Fruit fly (Drosophila melanogaster) whole organism, embryonic: ENCODE data around the gene opa.

ENCODE experiments used
- Adf1 ChIP-seq: fragments of 200-800 bp; sonication (Bioruptor generic); IDR thresholded peaks from 2 replicates; pipeline ENCODE4 v1.3.6; 2022; ENCODE audit warnings: missing biosample characterization, missing genetic modification characterization
- Atf6 ChIP-seq: fragments of 200-800 bp; sonication (Bioruptor generic); IDR thresholded peaks from 2 replicates; pipeline ENCODE4 v1.3.6; 2022; ENCODE audit warnings: missing biosample characterization, missing genetic modification characterization
- B-H2 ChIP-seq: fragments of 200-800 bp; sonication (Bioruptor generic); optimal IDR thresholded peaks from 2 replicates; lab custom pipeline; 2018; ENCODE audit warnings: missing biosample characterization, mild to moderate bottlenecking, missing genetic modification characterization
- CG10543 ChIP-seq: fragments of 200-800 bp; sonication (Bioruptor generic); optimal IDR thresholded peaks from 3 replicates; lab custom pipeline; 2017; ENCODE audit warnings: missing biosample characterization, mild to moderate bottlenecking, missing genetic modification characterization, moderate library complexity
- CG10959 ChIP-seq: fragments of 200-800 bp; sonication (Bioruptor generic); IDR thresholded peaks from 2 replicates; pipeline ENCODE4 v1.3.6; 2022; ENCODE audit warnings: missing biosample characterization, missing genetic modification characterization
- CG1233 ChIP-seq: fragments of 200-800 bp; sonication (Bioruptor generic); optimal IDR thresholded peaks from 4 replicates; lab custom pipeline; 2018; ENCODE audit warnings: missing biosample characterization, mild to moderate bottlenecking, missing genetic modification characterization
- CG12744 ChIP-seq: fragments of 200-800 bp; sonication (Bioruptor generic); optimal IDR thresholded peaks from 2 replicates; lab custom pipeline; 2016; ENCODE audit warnings: missing biosample characterization, missing genetic modification characterization
- CG14050 ChIP-seq: fragments of 200-800 bp; sonication (Bioruptor generic); IDR thresholded peaks from 3 replicates; pipeline ENCODE4 v1.3.6; 2022; ENCODE audit warnings: missing biosample characterization, missing genetic modification characterization
- CG15011 ChIP-seq: fragments of 200-800 bp; sonication (Bioruptor generic); optimal IDR thresholded peaks from 3 replicates; lab custom pipeline; 2018; ENCODE audit warnings: missing biosample characterization, mild to moderate bottlenecking, missing genetic modification characterization
- CG15073 ChIP-seq: fragments of 200-800 bp; sonication (Bioruptor generic); optimal IDR thresholded peaks from 2 replicates; lab custom pipeline; 2016; ENCODE audit warnings: missing biosample characterization, missing genetic modification characterization
- CG1529 ChIP-seq: fragments of 200-800 bp; sonication (Bioruptor generic); optimal IDR thresholded peaks from 3 replicates; lab custom pipeline; 2018; ENCODE audit warnings: missing biosample characterization, missing genetic modification characterization
- CG3065 ChIP-seq: fragments of 200-800 bp; sonication (Bioruptor generic); optimal IDR thresholded peaks from 2 replicates; lab custom pipeline; 2016; ENCODE audit warnings: missing biosample characterization, missing genetic modification characterization
- CG31441 ChIP-seq: fragments of 200-800 bp; sonication (Bioruptor generic); IDR thresholded peaks from 2 replicates; pipeline ENCODE4 v1.3.6; 2022; ENCODE audit warnings: missing biosample characterization, missing genetic modification characterization
- CG32532 ChIP-seq: fragments of 200-800 bp; sonication (Bioruptor generic); IDR thresholded peaks from 2 replicates; pipeline ENCODE4 v1.3.6; 2022; ENCODE audit warnings: missing biosample characterization, missing genetic modification characterization
- CG34224 ChIP-seq: fragments of 200-800 bp; sonication (Bioruptor generic); IDR thresholded peaks from 3 replicates; pipeline ENCODE4 v1.3.6; 2022; ENCODE audit warnings: missing biosample characterization, missing genetic modification characterization; ENCODE audit not compliant: partially characterized antibody
- CG34422 ChIP-seq: fragments of 200-800 bp; sonication (Bioruptor generic); IDR thresholded peaks from 3 replicates; pipeline ENCODE4 v1.3.6; 2022; ENCODE audit warnings: missing biosample characterization, missing genetic modification characterization
- CG4730 ChIP-seq: fragments of 200-800 bp; sonication (Bioruptor generic); IDR thresholded peaks from 2 replicates; pipeline ENCODE4 v1.3.6; 2022; ENCODE audit warnings: missing biosample characterization, missing genetic modification characterization
- CG5245 ChIP-seq: fragments of 200-800 bp; sonication (Bioruptor generic); optimal IDR thresholded peaks from 3 replicates; lab custom pipeline; 2016; ENCODE audit warnings: missing biosample characterization, missing genetic modification characterization
- CG7839 ChIP-seq: fragments of 200-800 bp; sonication (Bioruptor generic); optimal IDR thresholded peaks from 3 replicates; lab custom pipeline; 2018; ENCODE audit warnings: missing biosample characterization, mild to moderate bottlenecking, missing genetic modification characterization, moderate library complexity
- CG9609 ChIP-seq: fragments of 200-800 bp; sonication (Bioruptor generic); optimal IDR thresholded peaks from 3 replicates; lab custom pipeline; 2016; ENCODE audit warnings: missing biosample characterization, missing genetic modification characterization
- Chrac-16 ChIP-seq: fragments of 200-800 bp; sonication (Bioruptor generic); optimal IDR thresholded peaks from 3 replicates; lab custom pipeline; 2016; ENCODE audit warnings: missing biosample characterization, missing genetic modification characterization
- D19A ChIP-seq: fragments of 200-800 bp; optimal IDR thresholded peaks from 3 replicates; lab custom pipeline; 2019; ENCODE audit warnings: missing biosample characterization, mild to moderate bottlenecking, missing genetic modification characterization, moderate library complexity
- E2f1 ChIP-seq: fragments of 200-800 bp; sonication (Bioruptor generic); IDR thresholded peaks from 2 replicates; pipeline ENCODE4 v1.3.6; 2022; ENCODE audit warnings: missing biosample characterization, missing genetic modification characterization
- Gug ChIP-seq: fragments of 200-800 bp; sonication (Bioruptor generic); IDR thresholded peaks from 4 replicates; pipeline ENCODE4 v1.3.6; 2022; ENCODE audit warnings: missing biosample characterization, missing genetic modification characterization
- HLH3B ChIP-seq: fragments of 200-800 bp; sonication (Bioruptor generic); IDR thresholded peaks from 2 replicates; pipeline ENCODE4 v1.3.6; 2022; ENCODE audit warnings: missing biosample characterization, missing genetic modification characterization
- HmgZ ChIP-seq: fragments of 200-800 bp; sonication (Bioruptor generic); optimal IDR thresholded peaks from 2 replicates; lab custom pipeline; 2018; ENCODE audit warnings: missing biosample characterization, mild to moderate bottlenecking, missing genetic modification characterization
- Hmr ChIP-seq: fragments of 200-800 bp; sonication (Bioruptor generic); optimal IDR thresholded peaks from 3 replicates; lab custom pipeline; 2017; ENCODE audit warnings: mild to moderate bottlenecking, missing biosample characterization, missing genetic modification reagents, missing genetic modification characterization
- Hr51 ChIP-seq, 2 experiments: fragments of 200-800 bp; sonication (Bioruptor generic); optimal IDR thresholded peaks; 2 replicates in 1 of 2; 3 replicates in 1 of 2; lab custom pipeline; 2016 to 2018; ENCODE audit warnings: missing biosample characterization in 2 of 2, missing genetic modification characterization in 2 of 2, mild to moderate bottlenecking in 1 of 2, moderate library complexity in 1 of 2
- Hr78 ChIP-seq, 2 experiments: fragments of 200-800 bp in 1 of 2; fragments of >200 bp in 1 of 2; sonication (Bioruptor generic) in 1 of 2; optimal IDR thresholded peaks; 2 replicates each; lab custom pipeline; 2017 to 2019; ENCODE audit warnings: missing biosample characterization in 2 of 2, missing genetic modification characterization in 2 of 2, mild to moderate bottlenecking in 1 of 2, moderate library complexity in 1 of 2
- MESR4 ChIP-seq: fragments of 200-800 bp; sonication (Bioruptor generic); optimal IDR thresholded peaks from 2 replicates; lab custom pipeline; 2018; ENCODE audit warnings: missing biosample characterization, mild to moderate bottlenecking, missing genetic modification characterization, moderate library complexity
- Med ChIP-seq: fragments of 200-800 bp; sonication (Bioruptor generic); peaks from one replicate; lab custom pipeline; 2016; ENCODE audit warnings: missing biosample characterization, missing genetic modification characterization, mild to moderate bottlenecking, inconsistent platforms, moderate library complexity
- Opbp ChIP-seq: fragments of 200-800 bp; sonication (Bioruptor generic); IDR thresholded peaks from 3 replicates; pipeline ENCODE4 v1.3.6; 2022; ENCODE audit warnings: missing biosample characterization, missing genetic modification characterization; ENCODE audit not compliant: partially characterized antibody
- Sin3A ChIP-seq: fragments of >200 bp; optimal IDR thresholded peaks from 2 replicates; lab custom pipeline; 2018
- Xbp1 ChIP-seq: fragments of 200-800 bp; sonication (Bioruptor generic); optimal IDR thresholded peaks from 3 replicates; lab custom pipeline; 2016; ENCODE audit warnings: missing biosample characterization, mild to moderate bottlenecking, missing genetic modification characterization
- bsh ChIP-seq, 2 experiments: fragments of 200-800 bp; sonication (Bioruptor generic); optimal IDR thresholded peaks; 2 replicates each; lab custom pipeline; 2017 to 2018; ENCODE audit warnings: mild to moderate bottlenecking in 2 of 2, missing biosample characterization in 2 of 2, missing genetic modification characterization in 2 of 2, moderate library complexity in 1 of 2
- ci ChIP-seq: fragments of 200-800 bp; sonication (Bioruptor generic); IDR thresholded peaks from 3 replicates; pipeline ENCODE4 v1.3.6; 2022; ENCODE audit warnings: missing biosample characterization, missing genetic modification characterization
- dpn ChIP-seq, 2 experiments: fragments of 200-800 bp; sonication (Bioruptor generic); optimal IDR thresholded peaks; 3 replicates each; lab custom pipeline; 2016; ENCODE audit warnings: missing biosample characterization in 2 of 2, missing genetic modification characterization in 2 of 2
- fd64A ChIP-seq: fragments of 200-800 bp; sonication (Bioruptor generic); optimal IDR thresholded peaks from 3 replicates; lab custom pipeline; 2018; ENCODE audit warnings: missing biosample characterization, mild to moderate bottlenecking, missing genetic modification characterization
- fu2 ChIP-seq: fragments of 200-800 bp; sonication (Bioruptor generic); optimal IDR thresholded peaks from 2 replicates; lab custom pipeline; 2016; ENCODE audit warnings: missing biosample characterization, missing genetic modification characterization
- gfzf ChIP-seq: fragments of 200-800 bp; sonication (Bioruptor generic); optimal IDR thresholded peaks from 2 replicates; lab custom pipeline; 2016; ENCODE audit warnings: missing biosample characterization, mild to moderate bottlenecking, missing genetic modification characterization, moderate library complexity
- lbe ChIP-seq: fragments of 200-800 bp; sonication (Bioruptor generic); optimal IDR thresholded peaks from 2 replicates; lab custom pipeline; 2016; ENCODE audit warnings: missing biosample characterization, mild to moderate bottlenecking, missing genetic modification characterization
- nerfin-1 ChIP-seq: fragments of 200-800 bp; sonication (Bioruptor generic); optimal IDR thresholded peaks from 3 replicates; lab custom pipeline; 2019; ENCODE audit warnings: missing biosample characterization, mild to moderate bottlenecking, missing genetic modification characterization, moderate library complexity
- schlank ChIP-seq: fragments of 200-800 bp; sonication (Bioruptor generic); optimal IDR thresholded peaks from 2 replicates; lab custom pipeline; 2018; ENCODE audit warnings: missing biosample characterization, mild to moderate bottlenecking, missing genetic modification characterization
- sr ChIP-seq: fragments of 200-800 bp; sonication (Bioruptor generic); IDR thresholded peaks from 3 replicates; pipeline ENCODE4 v1.3.6; 2022; ENCODE audit warnings: missing biosample characterization, missing genetic modification characterization
- tup ChIP-seq: fragments of 200-800 bp; sonication (Bioruptor generic); optimal IDR thresholded peaks from 2 replicates; lab custom pipeline; 2016; ENCODE audit warnings: missing biosample characterization, mild to moderate bottlenecking, missing genetic modification characterization, moderate library complexity
- twi ChIP-seq: fragments of 200-800 bp; optimal IDR thresholded peaks from 2 replicates; lab custom pipeline; 2019; ENCODE audit warnings: missing biosample characterization, mild to moderate bottlenecking, missing genetic modification characterization, moderate library complexity
- vnd ChIP-seq: fragments of 200-800 bp; sonication (Bioruptor generic); IDR thresholded peaks from 3 replicates; pipeline ENCODE4 v1.3.6; 2022; ENCODE audit warnings: missing biosample characterization, missing genetic modification characterization; ENCODE audit not compliant: partially characterized antibody
- vvl ChIP-seq: fragments of 200-800 bp; sonication (Bioruptor generic); IDR thresholded peaks from 2 replicates; pipeline ENCODE4 v1.3.6; 2022; ENCODE audit warnings: missing biosample characterization, missing genetic modification characterization
- wdn ChIP-seq: fragments of 200-800 bp; sonication (Bioruptor generic); IDR thresholded peaks from 2 replicates; pipeline ENCODE4 v1.3.6; 2022; ENCODE audit warnings: missing biosample characterization, missing genetic modification characterization
- zen2 ChIP-seq: fragments of 200-800 bp; sonication (Bioruptor generic); IDR thresholded peaks from 3 replicates; pipeline ENCODE4 v1.3.6; 2022; ENCODE audit warnings: missing biosample characterization, missing genetic modification characterization; ENCODE audit not compliant: partially characterized antibody
- zfh1 ChIP-seq: fragments of 200-800 bp; sonication (Bioruptor generic); IDR thresholded peaks from 3 replicates; pipeline ENCODE4 v1.3.6; 2022; ENCODE audit warnings: missing biosample characterization, missing genetic modification characterization

Gene opa

DNA sequence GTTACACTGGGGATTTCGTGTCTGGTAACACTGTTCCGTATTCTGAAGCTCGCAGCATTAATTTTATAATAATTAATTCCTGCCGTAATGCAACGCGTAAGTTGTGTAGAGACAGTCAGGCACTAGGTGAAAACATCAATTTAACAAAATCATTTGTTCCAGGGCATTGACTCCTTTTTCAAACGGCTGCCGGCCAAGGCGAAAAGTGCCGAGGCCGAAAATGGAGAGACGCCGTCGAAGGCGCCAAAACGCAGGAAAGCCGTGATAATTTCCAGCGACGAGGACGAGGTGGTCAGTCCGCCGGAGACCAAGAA, 54.0 kb downstream of the opa start (continued):
- no peak for TF ChIP-seq sr
- no peak for TF ChIP-seq Chrac-16 (GFP tag; lab: Kevin White, UChicago)
- no peak for TF ChIP-seq ci (GFP tag; lab: Robert Waterston, UW)
- no peak for TF ChIP-seq Adf1 (GFP tag; lab: Robert Waterston, UW)
- TF ChIP-seq Opbp (GFP tag; lab: Robert Waterston, UW) = 0 out of 3 replicates have a peak, but pooled peaks have one; percentile 1
- no peak for TF ChIP-seq schlank (tag; lab: Kevin White, UChicago)
- TF ChIP-seq E2f1 (GFP tag; lab: Robert Waterston, UW) = 0 out of 2 replicates have a peak, but pooled peaks have one; percentile 17
- TF ChIP-seq vnd (GFP tag; lab: Robert Waterston, UW) = peak; percentile 41; the same call in 1 of the 3 replicates
- TF ChIP-seq CG12744 = no peak
- no peak for TF ChIP-seq CG7839 (tag; lab: Kevin White, UChicago)
- no peak for TF ChIP-seq Hr51 (GFP tag; optimal IDR thresholded peaks at IDR 0.05; lab: Kevin White, UChicago)
- TF ChIP-seq gfzf (GFP tag; lab: Kevin White, UChicago) = no peak
- TF ChIP-seq MESR4 = peak; percentile 61
- no peak for TF ChIP-seq dpn (GFP tag; optimal IDR thresholded peaks at IDR 0.05; lab: Kevin White, UChicago)
- TF ChIP-seq HmgZ (tag; lab: Kevin White, UChicago) = no peak
- TF ChIP-seq Med (GFP tag; lab: Kevin White, UChicago) = peak; percentile 77
- no peak for TF ChIP-seq fd64A
- TF ChIP-seq CG4730 (GFP tag; lab: Robert Waterston, UW) = no peak
- no peak for TF ChIP-seq tup
- TF ChIP-seq CG10959 (GFP tag; lab: Robert Waterston, UW) = no peak
- peak; percentile 35 for TF ChIP-seq Sin3A (lab: Kevin White, UChicago)
- 0 out of 2 replicates have a peak, but pooled peaks have one; percentile 21 for TF ChIP-seq vvl (GFP tag; lab: Robert Waterston, UW)

- TF ChIP-seq fu2 (GFP tag; lab: Kevin White, UChicago) = no peak
- TF ChIP-seq HLH3B (GFP tag; lab: Robert Waterston, UW) = no peak
- TF ChIP-seq nerfin-1 (tag; lab: Kevin White, UChicago) = no peak
- peak; percentile 49 for TF ChIP-seq CG31441 (GFP tag; lab: Robert Waterston, UW)
- peak; percentile 28 for TF ChIP-seq CG1529 (GFP tag; lab: Kevin White, UChicago)
- TF ChIP-seq CG34224 = peak; percentile 90
- no peak for TF ChIP-seq Hr78 (GFP tag; optimal IDR thresholded peaks at IDR 0.05; lab: Kevin White, UChicago)
- peak; percentile 92 for TF ChIP-seq zen2
- peak; percentile 80 for TF ChIP-seq B-H2 (GFP tag; lab: Kevin White, UChicago)
- TF ChIP-seq CG9609 (GFP tag; lab: Kevin White, UChicago) = no peak
- peak; percentile 14 for TF ChIP-seq CG1233 (GFP tag; lab: Kevin White, UChicago)
- TF ChIP-seq wdn (GFP tag; lab: Robert Waterston, UW) = no peak
- TF ChIP-seq Gug (GFP tag; lab: Robert Waterston, UW) = peak; percentile 31; the same call in 1 of the 4 replicates
- TF ChIP-seq CG10543 (GFP tag; lab: Kevin White, UChicago) = peak; percentile 56
- TF ChIP-seq twi (tag; lab: Kevin White, UChicago) = no peak
- peak; percentile 18 for TF ChIP-seq Xbp1
- TF ChIP-seq CG32532 = 0 out of 2 replicates have a peak, but pooled peaks have one; percentile 36
- TF ChIP-seq D19A (tag; lab: Kevin White, UChicago) = peak; percentile 65
- TF ChIP-seq CG34422 = peak; percentile 80
- peak in 1 of 2 experiments; percentile 34 for TF ChIP-seq bsh (GFP tag; optimal IDR thresholded peaks at IDR 0.05; lab: Kevin White, UChicago)
- no peak for TF ChIP-seq CG3065 (GFP tag; lab: Kevin White, UChicago)
- TF ChIP-seq CG15073 (GFP tag; lab: Kevin White, UChicago) = no peak
- no peak for TF ChIP-seq CG14050 (GFP tag; lab: Robert Waterston, UW)
- peak; percentile 63; the same call in 2 of the 3 replicates for TF ChIP-seq zfh1 (GFP tag; lab: Robert Waterston, UW)
- TF ChIP-seq CG5245 (GFP tag; lab: Kevin White, UChicago) = no peak
- no peak for TF ChIP-seq Atf6 (GFP tag; lab: Robert Waterston, UW)
- peak; percentile 40 for TF ChIP-seq Hmr (GFP tag; lab: Kevin White, UChicago)
- TF ChIP-seq CG15011 (GFP tag; lab: Kevin White, UChicago) = no peak
- peak; percentile 9 for TF ChIP-seq lbe
Measured at dm6 chr3R:4910365-4910810, 57.8 kb downstream of the opa start, which contains the start of gene Cdep. Cdep (plus strand) TSS chr3R:4910552.
